Fruit fly (Drosophila melanogaster) whole organism, embryonic: Measurements from ENCODE around the gene CG33325.

Source experiments
- Abd-B ChIP-seq: fragments of 200-800 bp; sonication (Bioruptor generic); optimal IDR thresholded peaks from 2 replicates; lab custom pipeline; 2018; ENCODE audit warnings: missing biosample characterization, mild to moderate bottlenecking, missing genetic modification characterization, moderate library complexity
- BEAF-32 ChIP-seq: fragments of 200-800 bp; sonication (Bioruptor generic); optimal IDR thresholded peaks from 3 replicates; lab custom pipeline; 2017; ENCODE audit warnings: missing biosample characterization, missing genetic modification characterization, mild to moderate bottlenecking, moderate library complexity, missing genetic modification reagents
- CG14014 ChIP-seq: fragments of 200-800 bp; sonication (Bioruptor generic); IDR thresholded peaks from 2 replicates; pipeline ENCODE4 v1.3.6; 2022; ENCODE audit warnings: missing biosample characterization, missing genetic modification characterization
- CG14710 ChIP-seq: fragments of 200-800 bp; sonication (Bioruptor generic); optimal IDR thresholded peaks from 3 replicates; lab custom pipeline; 2019; ENCODE audit warnings: missing biosample characterization, mild to moderate bottlenecking, missing genetic modification characterization, moderate library complexity
- CG1529 ChIP-seq: fragments of 200-800 bp; sonication (Bioruptor generic); optimal IDR thresholded peaks from 3 replicates; lab custom pipeline; 2018; ENCODE audit warnings: missing biosample characterization, missing genetic modification characterization
- CG17328 ChIP-seq: fragments of 200-800 bp; sonication (Bioruptor generic); IDR thresholded peaks from 2 replicates; pipeline ENCODE4 v1.3.6; 2022; ENCODE audit warnings: missing biosample characterization, missing genetic modification characterization
- CG4404 ChIP-seq: fragments of 200-800 bp; sonication (Bioruptor generic); IDR thresholded peaks from 2 replicates; pipeline ENCODE4 v1.3.6; 2022; ENCODE audit warnings: missing biosample characterization, missing genetic modification characterization
- CG6689 ChIP-seq: fragments of 200-800 bp; sonication (Bioruptor generic); IDR thresholded peaks from 2 replicates; pipeline ENCODE4 v1.3.6; 2022; ENCODE audit warnings: missing biosample characterization, missing genetic modification characterization
- CG6813 ChIP-seq: fragments of 200-800 bp; sonication (Bioruptor generic); optimal IDR thresholded peaks from 2 replicates; lab custom pipeline; 2017; ENCODE audit warnings: missing biosample characterization, missing genetic modification characterization, mild to moderate bottlenecking, moderate library complexity, missing genetic modification reagents
- CG7987 ChIP-seq: fragments of 200-800 bp; sonication (Bioruptor generic); optimal IDR thresholded peaks from 2 replicates; lab custom pipeline; 2018; ENCODE audit warnings: missing biosample characterization, mild to moderate bottlenecking, missing genetic modification characterization, moderate library complexity
- CG9215 ChIP-seq: fragments of 200-800 bp; sonication (Bioruptor generic); IDR thresholded peaks from 2 replicates; pipeline ENCODE4 v1.3.6; 2022; ENCODE audit warnings: missing biosample characterization, missing genetic modification characterization
- CG9437 ChIP-seq: fragments of 200-800 bp; sonication (Bioruptor generic); optimal IDR thresholded peaks from 2 replicates; lab custom pipeline; 2018; ENCODE audit warnings: missing biosample characterization, mild to moderate bottlenecking, missing genetic modification characterization
- CG9797 ChIP-seq: fragments of 200-800 bp; sonication (Bioruptor generic); optimal IDR thresholded peaks from 3 replicates; lab custom pipeline; 2018; ENCODE audit warnings: missing biosample characterization, mild to moderate bottlenecking, missing genetic modification characterization
- CG9932 ChIP-seq: fragments of 200-800 bp; sonication (Bioruptor generic); IDR thresholded peaks from 2 replicates; pipeline ENCODE4 v1.3.6; 2022; ENCODE audit warnings: missing biosample characterization, missing genetic modification characterization
- Chrac-16 ChIP-seq: fragments of 200-800 bp; sonication (Bioruptor generic); optimal IDR thresholded peaks from 3 replicates; lab custom pipeline; 2016; ENCODE audit warnings: missing biosample characterization, missing genetic modification characterization
- CoRest ChIP-seq: fragments of 200-800 bp; sonication (Bioruptor generic); optimal IDR thresholded peaks from 3 replicates; lab custom pipeline; 2018; ENCODE audit warnings: missing biosample characterization, mild to moderate bottlenecking, missing genetic modification characterization, moderate library complexity
- Dref ChIP-seq: fragments of 200-800 bp; sonication (Bioruptor generic); IDR thresholded peaks from 2 replicates; pipeline ENCODE4 v1.3.6; 2022; ENCODE audit warnings: missing biosample characterization, missing genetic modification characterization
- Drgx ChIP-seq: fragments of 200-800 bp; sonication (Bioruptor generic); IDR thresholded peaks from 2 replicates; pipeline ENCODE4 v1.3.6; 2022; ENCODE audit warnings: missing biosample characterization, missing genetic modification characterization
- Ets65A ChIP-seq: fragments of 200-800 bp; sonication (Bioruptor generic); peaks from one replicate; lab custom pipeline; 2016; ENCODE audit warnings: missing biosample characterization, missing genetic modification characterization
- HHEX ChIP-seq: fragments of 200-800 bp; sonication (Bioruptor generic); optimal IDR thresholded peaks from 3 replicates; lab custom pipeline; 2017; ENCODE audit warnings: missing biosample characterization, mild to moderate bottlenecking, missing genetic modification characterization, missing genetic modification reagents
- Hmr ChIP-seq: fragments of 200-800 bp; sonication (Bioruptor generic); optimal IDR thresholded peaks from 3 replicates; lab custom pipeline; 2017; ENCODE audit warnings: mild to moderate bottlenecking, missing biosample characterization, missing genetic modification reagents, missing genetic modification characterization
- Hsf ChIP-seq: fragments of 200-800 bp; sonication (Bioruptor generic); optimal IDR thresholded peaks from 3 replicates; lab custom pipeline; 2016; ENCODE audit warnings: missing biosample characterization, missing genetic modification characterization
- Nf-YA ChIP-seq: fragments of 200-800 bp; sonication (Bioruptor generic); IDR thresholded peaks from 2 replicates; pipeline ENCODE4 v1.3.6; 2022; ENCODE audit warnings: missing biosample characterization, missing genetic modification characterization
- Nf-YC ChIP-seq: fragments of 200-800 bp; optimal IDR thresholded peaks from 3 replicates; lab custom pipeline; 2019; ENCODE audit warnings: missing biosample characterization, mild to moderate bottlenecking, missing genetic modification characterization, moderate library complexity
- Opbp ChIP-seq: fragments of 200-800 bp; sonication (Bioruptor generic); IDR thresholded peaks from 3 replicates; pipeline ENCODE4 v1.3.6; 2022; ENCODE audit warnings: missing biosample characterization, missing genetic modification characterization; ENCODE audit not compliant: partially characterized antibody
- Usf ChIP-seq: fragments of 200-800 bp; sonication (Bioruptor generic); optimal IDR thresholded peaks from 2 replicates; lab custom pipeline; 2017; ENCODE audit warnings: missing genotype, missing biosample characterization, missing genetic modification characterization
- ac ChIP-seq: fragments of 200-800 bp; sonication (Bioruptor generic); optimal IDR thresholded peaks from 3 replicates; lab custom pipeline; 2017; ENCODE audit warnings: missing biosample characterization, mild to moderate bottlenecking, missing genetic modification characterization
- ash1 ChIP-seq: fragments of 200-800 bp; sonication (Bioruptor generic); optimal IDR thresholded peaks from 2 replicates; lab custom pipeline; 2018; ENCODE audit warnings: missing biosample characterization, mild to moderate bottlenecking, missing genetic modification characterization
- chn ChIP-seq: fragments of 200-800 bp; sonication (Bioruptor generic); optimal IDR thresholded peaks from 2 replicates; lab custom pipeline; 2016; ENCODE audit warnings: missing biosample characterization, missing genetic modification characterization
- cwo ChIP-seq: fragments of 200-800 bp; sonication (Bioruptor generic); optimal IDR thresholded peaks from 3 replicates; lab custom pipeline; 2017; ENCODE audit warnings: missing biosample characterization, missing genetic modification characterization, mild to moderate bottlenecking, moderate library complexity, missing genetic modification reagents
- danr ChIP-seq: fragments of 200-800 bp; sonication (Bioruptor generic); IDR thresholded peaks from 2 replicates; pipeline ENCODE4 v1.3.6; 2022; ENCODE audit warnings: missing biosample characterization, missing genetic modification characterization
- dysf ChIP-seq: fragments of 200-800 bp; sonication (Bioruptor generic); IDR thresholded peaks from 3 replicates; pipeline ENCODE4 v1.3.6; 2022; ENCODE audit warnings: missing biosample characterization, missing genetic modification characterization
- en ChIP-seq: fragments of 200-800 bp; sonication (Bioruptor generic); optimal IDR thresholded peaks from 2 replicates; lab custom pipeline; 2016; ENCODE audit warnings: missing biosample characterization, missing genetic modification characterization
- fd3F ChIP-seq: fragments of 200-800 bp; sonication (Bioruptor generic); optimal IDR thresholded peaks from 2 replicates; lab custom pipeline; 2018; ENCODE audit warnings: missing biosample characterization, mild to moderate bottlenecking, missing genetic modification characterization, moderate library complexity
- gro ChIP-seq: fragments of 200-800 bp; sonication (Bioruptor generic); optimal IDR thresholded peaks from 2 replicates; lab custom pipeline; 2016; ENCODE audit warnings: missing biosample characterization, missing genetic modification characterization
- ham ChIP-seq: fragments of 200-800 bp; sonication (Bioruptor generic); IDR thresholded peaks from 2 replicates; pipeline ENCODE4 v1.3.6; 2022; ENCODE audit warnings: missing biosample characterization, missing genetic modification characterization
- insv ChIP-seq, 2 experiments: fragments of 200-800 bp; sonication (Bioruptor generic); optimal IDR thresholded peaks; 3 replicates each; lab custom pipeline; 2016 to 2018; ENCODE audit warnings: missing biosample characterization in 2 of 2, missing genetic modification characterization in 2 of 2
- lbe ChIP-seq: fragments of 200-800 bp; sonication (Bioruptor generic); optimal IDR thresholded peaks from 2 replicates; lab custom pipeline; 2016; ENCODE audit warnings: missing biosample characterization, mild to moderate bottlenecking, missing genetic modification characterization
- nerfin-2 ChIP-seq: fragments of 200-800 bp; sonication (Bioruptor generic); IDR thresholded peaks from 2 replicates; pipeline ENCODE4 v1.3.6; 2022; ENCODE audit warnings: missing biosample characterization, missing genetic modification characterization; ENCODE audit not compliant: partially characterized antibody
- oc ChIP-seq: fragments of 200-800 bp; sonication (Bioruptor generic); optimal IDR thresholded peaks from 2 replicates; lab custom pipeline; 2018; ENCODE audit warnings: missing biosample characterization, mild to moderate bottlenecking, missing genetic modification characterization, moderate library complexity
- otp ChIP-seq: fragments of 200-800 bp; sonication (Bioruptor generic); IDR thresholded peaks from 3 replicates; pipeline ENCODE4, ENCODE4 v1.3.6; 2022; ENCODE audit warnings: missing biosample characterization, missing genetic modification characterization
- pb ChIP-seq: fragments of 200-800 bp; sonication (Bioruptor generic); optimal IDR thresholded peaks from 3 replicates; lab custom pipeline; 2016; ENCODE audit warnings: missing biosample characterization, missing genetic modification characterization
- pfk ChIP-seq: fragments of 200-800 bp; sonication (Bioruptor generic); optimal IDR thresholded peaks from 2 replicates; lab custom pipeline; 2018; ENCODE audit warnings: missing biosample characterization, mild to moderate bottlenecking, missing genetic modification characterization, moderate library complexity
- pho ChIP-seq: fragments of 200-800 bp; sonication (Bioruptor generic); optimal IDR thresholded peaks from 2 replicates; lab custom pipeline; 2016; ENCODE audit warnings: missing biosample characterization, missing genetic modification characterization
- ro ChIP-seq: fragments of 200-800 bp; sonication (Bioruptor generic); IDR thresholded peaks from 2 replicates; pipeline ENCODE4 v1.3.6; 2022; ENCODE audit warnings: missing biosample characterization, missing genetic modification characterization
- slou ChIP-seq: fragments of 200-800 bp; sonication (Bioruptor generic); optimal IDR thresholded peaks from 3 replicates; lab custom pipeline; 2016; ENCODE audit warnings: missing biosample characterization, missing genetic modification characterization
- sob ChIP-seq: fragments of 200-800 bp; sonication (Bioruptor generic); IDR thresholded peaks from 2 replicates; pipeline ENCODE4 v1.3.6; 2022; ENCODE audit warnings: missing biosample characterization, missing genetic modification characterization
- toy ChIP-seq: fragments of 200-800 bp; sonication (Bioruptor generic); IDR thresholded peaks from 2 replicates; pipeline ENCODE4 v1.3.6; 2022; ENCODE audit warnings: missing biosample characterization, missing genetic modification characterization
- ttk ChIP-seq: fragments of 200-800 bp; sonication (Bioruptor generic); IDR thresholded peaks from 2 replicates; pipeline ENCODE4 v2.1.2; 2022; ENCODE audit warnings: missing biosample characterization, missing genetic modification characterization
- zf30C ChIP-seq: fragments of 200-800 bp; sonication (Bioruptor generic); optimal IDR thresholded peaks from 3 replicates; lab custom pipeline; 2018; ENCODE audit warnings: missing biosample characterization, mild to moderate bottlenecking, missing genetic modification characterization
- zfh2 ChIP-seq: fragments of 200-800 bp; sonication (Bioruptor generic); optimal IDR thresholded peaks from 2 replicates; lab custom pipeline; 2016; ENCODE audit warnings: missing biosample characterization, missing genetic modification characterization

Gene CG33325

DNA sequence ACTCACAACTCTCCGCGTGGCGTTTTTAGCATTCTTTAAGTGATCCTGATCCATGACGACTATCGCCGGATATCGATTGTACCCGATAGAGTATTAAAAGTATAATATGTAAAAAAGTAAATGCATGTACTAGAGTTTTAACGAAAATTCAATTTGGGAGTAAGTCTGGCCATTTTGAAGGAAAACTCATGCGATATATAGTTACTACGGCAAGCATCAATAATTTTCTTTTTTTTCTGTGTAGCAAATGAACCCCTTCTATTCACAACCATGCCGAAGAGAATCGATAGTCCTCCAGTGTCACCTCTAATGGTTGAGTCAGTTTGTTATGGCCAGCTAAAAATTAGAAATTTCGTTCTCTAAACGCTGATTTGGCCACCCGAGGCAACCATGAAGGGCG, 27.1 kb downstream of the CG33325 start, which contains the start of the genes Sys1 and Dhod (continued):
- no peak for TF ChIP-seq ac (GFP tag; lab: Kevin White, UChicago)
- TF ChIP-seq pho (GFP tag; lab: Kevin White, UChicago), result peak; percentile 60
- peak; percentile 78 for TF ChIP-seq sob
- no peak for TF ChIP-seq insv (GFP tag; optimal IDR thresholded peaks at IDR 0.05; lab: Kevin White, UChicago)
- TF ChIP-seq otp, result peak; percentile 69; the same call in 2 of the 3 replicates
- peak; percentile 72 for TF ChIP-seq lbe (GFP tag; lab: Kevin White, UChicago)
- TF ChIP-seq Drgx (GFP tag; lab: Robert Waterston, UW), result peak; percentile 67
- TF ChIP-seq Opbp (GFP tag; lab: Robert Waterston, UW), result peak; percentile 66; the same call in 2 of the 3 replicates
- TF ChIP-seq BEAF-32, result peak; percentile 86
- peak; percentile 64; the same call in 1 of the 2 replicates for TF ChIP-seq nerfin-2 (GFP tag; lab: Robert Waterston, UW)
- TF ChIP-seq gro (GFP tag; lab: Kevin White, UChicago), result peak; percentile 37
- peak; percentile 13 for TF ChIP-seq slou (GFP tag; lab: Kevin White, UChicago)
- peak; percentile 14 for TF ChIP-seq CG7987
- TF ChIP-seq zf30C, result peak; percentile 83
- no peak for TF ChIP-seq CG9797 (GFP tag; lab: Kevin White, UChicago)
- TF ChIP-seq Usf (GFP tag; lab: Kevin White, UChicago), result no peak
- no peak for TF ChIP-seq en (GFP tag; lab: Kevin White, UChicago)
- peak; percentile 60 for TF ChIP-seq Hmr
- peak; percentile 50 for TF ChIP-seq CoRest (tag; lab: Kevin White, UChicago)
- TF ChIP-seq cwo, result peak; percentile 42
- TF ChIP-seq danr (GFP tag; lab: Robert Waterston, UW), result no peak
- peak; percentile 85 for TF ChIP-seq zfh2 (GFP tag; lab: Kevin White, UChicago)
- peak; percentile 85 for TF ChIP-seq CG9932
- TF ChIP-seq Abd-B, result peak; percentile 36
- TF ChIP-seq CG9215 (GFP tag; lab: Robert Waterston, UW), result peak; percentile 64
- TF ChIP-seq ttk, result no peak
- peak; percentile 38 for TF ChIP-seq fd3F (GFP tag; lab: Kevin White, UChicago)
- TF ChIP-seq Nf-YA (GFP tag; lab: Robert Waterston, UW), result peak; percentile 24; the same call in 1 of the 2 replicates
- TF ChIP-seq toy (GFP tag; lab: Robert Waterston, UW), result no peak
- TF ChIP-seq ro (GFP tag; lab: Robert Waterston, UW), result no peak
- TF ChIP-seq pb, result peak; percentile 25
- peak; percentile 38 for TF ChIP-seq HHEX
- TF ChIP-seq dysf (GFP tag; lab: Robert Waterston, UW), result peak; percentile 37; the same call in 1 of the 3 replicates
- peak; percentile 91 for TF ChIP-seq CG6689 (GFP tag; lab: Robert Waterston, UW)
- peak; percentile 97 for TF ChIP-seq Ets65A (GFP tag; lab: Kevin White, UChicago)
- TF ChIP-seq ash1 (GFP tag; lab: Kevin White, UChicago), result no peak
- TF ChIP-seq CG17328 (GFP tag; lab: Robert Waterston, UW), result peak; percentile 31; the same call in 1 of the 2 replicates
- TF ChIP-seq CG6813 (GFP tag; lab: Kevin White, UChicago), result no peak
- TF ChIP-seq CG4404, result peak; percentile 45; the same call in 1 of the 2 replicates
- peak; percentile 59; the same call in 1 of the 2 replicates for TF ChIP-seq CG14014 (GFP tag; lab: Robert Waterston, UW)
- peak; percentile 15 for TF ChIP-seq CG9437 (GFP tag; lab: Kevin White, UChicago)
- no peak for TF ChIP-seq pfk (GFP tag; lab: Kevin White, UChicago)
- TF ChIP-seq ham (GFP tag; lab: Robert Waterston, UW), result no peak
- peak; percentile 73 for TF ChIP-seq CG14710 (tag; lab: Kevin White, UChicago)
- TF ChIP-seq Chrac-16 (GFP tag; lab: Kevin White, UChicago), result peak; percentile 51
- TF ChIP-seq oc (tag; lab: Kevin White, UChicago), result peak; percentile 18
- TF ChIP-seq Hsf (GFP tag; lab: Kevin White, UChicago), result peak; percentile 75
- peak; percentile 56 for TF ChIP-seq chn
- peak; percentile 68 for TF ChIP-seq Dref (GFP tag; lab: Robert Waterston, UW)
- no peak for TF ChIP-seq CG1529 (GFP tag; lab: Kevin White, UChicago)
- peak; percentile 45 for TF ChIP-seq Nf-YC (tag; lab: Kevin White, UChicago)
